Fruit fly (Drosophila melanogaster): ENCODE measurements around the gene CG5004.
A peak's percentile ranks its signal among the peaks of the same experiment; 100 is the strongest.

The CG5004 gene

DNA sequence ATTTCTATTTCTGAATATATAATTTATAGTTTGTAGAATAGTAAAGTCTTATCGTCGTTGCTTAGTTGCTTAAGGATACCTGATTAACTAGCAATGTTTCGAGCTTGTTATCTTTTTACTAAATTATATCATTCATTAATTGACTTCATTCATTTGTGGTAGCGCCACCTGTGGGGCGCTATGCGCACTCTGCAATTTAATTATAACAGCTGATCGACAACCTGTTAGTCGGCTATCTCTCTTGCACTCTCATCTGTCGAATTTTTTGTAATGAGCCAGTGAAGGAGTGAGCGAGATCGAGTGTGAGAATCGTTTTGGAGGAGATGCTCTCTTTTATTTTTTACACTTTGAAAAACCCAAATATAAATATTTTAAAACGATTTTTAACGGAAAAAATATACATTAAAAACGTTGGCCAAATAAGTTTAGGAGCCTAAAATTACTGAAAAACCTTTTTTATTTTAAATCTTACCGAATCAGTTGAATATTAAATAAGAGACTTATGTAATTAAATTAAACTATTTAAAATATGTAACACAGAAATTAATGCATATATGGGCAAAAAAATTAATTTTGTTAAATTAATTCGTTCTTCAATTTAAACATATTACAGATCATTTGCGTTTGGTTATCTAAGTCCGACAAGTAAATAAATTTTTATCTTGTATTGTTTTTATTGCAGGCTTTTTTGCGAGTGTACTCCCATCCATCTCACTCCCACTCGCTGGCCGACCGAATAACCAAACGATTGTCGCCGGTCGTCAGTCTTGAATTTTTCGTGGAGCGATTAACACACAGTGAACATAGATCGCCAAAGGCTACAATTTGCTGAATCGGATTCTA, 16.1 kb upstream of the CG5004 start, which contains the start of the genes CG16700 and CG4991 (continued):
- peak; percentile 69 for TF ChIP-seq Xbp1 (GFP tag; optimal IDR thresholded peaks at IDR 0.05)
- peak; percentile 82 for TF ChIP-seq CG10979 (tag; optimal IDR thresholded peaks at IDR 0.05)
- TF ChIP-seq Antp (GFP tag; optimal IDR thresholded peaks at IDR 0.05), result no peak
- no peak for TF ChIP-seq emc (GFP tag; optimal IDR thresholded peaks at IDR 0.05)
- TF ChIP-seq trem (tag; optimal IDR thresholded peaks at IDR 0.05), result peak; percentile 39
- no peak for TF ChIP-seq Neu2 (GFP tag; optimal IDR thresholded peaks at IDR 0.05; ENCODE audit: borderline replicate concordance)
- TF ChIP-seq Fer3 (tag; optimal IDR thresholded peaks at IDR 0.05), result peak; percentile 71
- TF ChIP-seq CG9817 (tag; optimal IDR thresholded peaks at IDR 0.05), result peak; percentile 67
- no peak for TF ChIP-seq tx (GFP tag; optimal IDR thresholded peaks at IDR 0.05)
- TF ChIP-seq Tbp (GFP tag; optimal IDR thresholded peaks at IDR 0.05), result no peak
- TF ChIP-seq sisA (GFP tag; IDR thresholded peaks at IDR 0.05), result no peak; the same call in 1 of the 2 replicates
- TF ChIP-seq chinmo (GFP tag; IDR thresholded peaks at IDR 0.05; ENCODE audit: partially characterized antibody), result 0 out of 4 replicates have a peak, but pooled peaks have one; percentile 43
- no peak for TF ChIP-seq cas (GFP tag; IDR thresholded peaks at IDR 0.05)
- TF ChIP-seq bowl (GFP tag; IDR thresholded peaks at IDR 0.05), result no peak
- peak; percentile 80 for TF ChIP-seq CG10209 (GFP tag; optimal IDR thresholded peaks at IDR 0.05)
- TF ChIP-seq chif (GFP tag; optimal IDR thresholded peaks at IDR 0.05), result peak in 1 of 2 experiments; percentile 20
- no peak for TF ChIP-seq CG3163 (GFP tag; optimal IDR thresholded peaks at IDR 0.05)
- no peak for TF ChIP-seq crol (GFP tag; IDR thresholded peaks at IDR 0.05)
- peak; percentile 73 for TF ChIP-seq CG16815 (GFP tag; optimal IDR thresholded peaks at IDR 0.05)
- no peak for TF ChIP-seq CG12219 (GFP tag; optimal IDR thresholded peaks at IDR 0.05)
- TF ChIP-seq peb (GFP tag; IDR thresholded peaks at IDR 0.05), result 0 out of 2 replicates have a peak, but pooled peaks have one; percentile 44
- no peak for TF ChIP-seq CG10431 (GFP tag; optimal IDR thresholded peaks at IDR 0.05)
- peak; percentile 58; the same call in 1 of the 2 replicates for TF ChIP-seq ranshi (GFP tag; IDR thresholded peaks at IDR 0.05)
- no peak; the same call in 1 of the 2 replicates for TF ChIP-seq CG10321 (GFP tag; IDR thresholded peaks at IDR 0.05)
- TF ChIP-seq HLH4C (GFP tag; IDR thresholded peaks at IDR 0.05; ENCODE audit: partially characterized antibody), result no peak
- TF ChIP-seq B-H1 (GFP tag; IDR thresholded peaks at IDR 0.05), result peak; percentile 47; the same call in 2 of the 3 replicates
- TF ChIP-seq Atf6 (GFP tag; IDR thresholded peaks at IDR 0.05), result peak; percentile 58; the same call in 1 of the 2 replicates
- peak; percentile 88 for TF ChIP-seq phol (tag; optimal IDR thresholded peaks at IDR 0.05)
- TF ChIP-seq pita (GFP tag; optimal IDR thresholded peaks at IDR 0.05), result no peak
- peak; percentile 65 for TF ChIP-seq CG6765 (GFP tag; optimal IDR thresholded peaks at IDR 0.05)
- peak; percentile 78 for TF ChIP-seq CG10543 (GFP tag; optimal IDR thresholded peaks at IDR 0.05)
- TF ChIP-seq CG15601 (tag; optimal IDR thresholded peaks at IDR 0.05), result peak; percentile 73
- peak; percentile 59; the same call in 1 of the 2 replicates for TF ChIP-seq CG14667 (GFP tag; IDR thresholded peaks at IDR 0.05)
- peak; percentile 14 for TF ChIP-seq CG6254 (GFP tag; optimal IDR thresholded peaks at IDR 0.05)
- TF ChIP-seq Dek (tag; optimal IDR thresholded peaks at IDR 0.05), result peak; percentile 83
- no peak for TF ChIP-seq CG9609 (GFP tag; optimal IDR thresholded peaks at IDR 0.05)
- peak; percentile 88 for TF ChIP-seq Meics (GFP tag; optimal IDR thresholded peaks at IDR 0.05)
- TF ChIP-seq sqz (GFP tag; optimal IDR thresholded peaks at IDR 0.05), result peak; percentile 64
- TF ChIP-seq Fer1 (GFP tag; optimal IDR thresholded peaks at IDR 0.05), result peak; percentile 80
- TF ChIP-seq NC2α (GFP tag; optimal IDR thresholded peaks at IDR 0.05), result no peak
- TF ChIP-seq D19A (tag; optimal IDR thresholded peaks at IDR 0.05), result peak; percentile 80
- peak; percentile 86 for TF ChIP-seq zf30C (GFP tag; optimal IDR thresholded peaks at IDR 0.05)
- no peak for TF ChIP-seq tup (GFP tag; optimal IDR thresholded peaks at IDR 0.05)
- TF ChIP-seq lola (GFP tag; optimal IDR thresholded peaks at IDR 0.05), result peak in 1 of 3 experiments; percentile 92
- 0 out of 2 replicates have a peak, but pooled peaks have one; percentile 27 for TF ChIP-seq toy (GFP tag; IDR thresholded peaks at IDR 0.05)
- peak; percentile 78 for TF ChIP-seq CG18599 (GFP tag; optimal IDR thresholded peaks at IDR 0.05)
- TF ChIP-seq unc-4 (GFP tag; IDR thresholded peaks at IDR 0.05; ENCODE audit: partially characterized antibody), result no peak

All from whole organism, embryonic.